Worm (Caenorhabditis elegans) whole organism, L1 larva: Measurements from ENCODE around the gene skr-6.

Experiments
- C04F5.9 ChIP-seq: sonication (generic microtip); optimal IDR thresholded peaks from 2 replicates; lab custom pipeline; 2016; ENCODE audit warnings: missing genetic modification characterization, missing compliant biosample characterization
- C34B4.2 ChIP-seq: sonication (generic microtip); optimal IDR thresholded peaks from 2 replicates; lab custom pipeline; 2017; ENCODE audit warnings: mild to moderate bottlenecking, missing genetic modification characterization, missing compliant biosample characterization
- Y116A8C.19 ChIP-seq: sonication (generic microtip); optimal IDR thresholded peaks from 2 replicates; lab custom pipeline; 2016; ENCODE audit warnings: missing compliant biosample characterization, missing genetic modification characterization, borderline replicate concordance
- ama-1 ChIP-seq: fragments of 150-350 bp; optimal IDR thresholded peaks from 2 replicates; lab custom pipeline; 2014
- blmp-1 ChIP-seq: fragments of 150-350 bp; optimal IDR thresholded peaks from 2 replicates; lab custom pipeline; 2014; ENCODE audit warnings: missing biosample characterization, missing genetic modification characterization
- ceh-63 ChIP-seq: fragments of 200-800 bp; sonication (Bioruptor generic); optimal IDR thresholded peaks from 2 replicates; lab custom pipeline; 2018; ENCODE audit warnings: mild to moderate bottlenecking, missing genetic modification characterization, missing compliant biosample characterization
- ceh-82 ChIP-seq, 3 experiments: fragments of 150-350 bp in 1 of 3; sonication (generic microtip) in 2 of 3; optimal IDR thresholded peaks; 2 replicates each; lab custom pipeline; 2014 to 2017; ENCODE audit warnings: missing biosample characterization in 3 of 3, missing genetic modification characterization in 3 of 3
- ceh-90 ChIP-seq: sonication (generic microtip); optimal IDR thresholded peaks from 2 replicates; lab custom pipeline; 2016; ENCODE audit warnings: missing genetic modification characterization, missing compliant biosample characterization
- dpl-1 ChIP-seq, 3 experiments: fragments of 150-350 bp in 2 of 3; sonication (generic microtip) in 1 of 3; optimal IDR thresholded peaks; 2 replicates each; lab custom pipeline; 2014 to 2017; ENCODE audit warnings: missing biosample characterization in 3 of 3, missing genetic modification characterization in 3 of 3, missing genetic modification reagents in 3 of 3
- dsc-1 ChIP-seq: sonication (generic microtip); optimal IDR thresholded peaks from 2 replicates; lab custom pipeline; 2016; ENCODE audit warnings: mild to moderate bottlenecking, missing genetic modification characterization, missing compliant biosample characterization
- efl-1 ChIP-seq, 4 experiments: fragments of 150-350 bp; optimal IDR thresholded peaks in 3 of 4; peaks in 1 of 4; 1 replicate in 1 of 4; 2 replicates in 3 of 4; lab custom pipeline; 2014; ENCODE audit warnings: missing biosample characterization in 2 of 4, missing genetic modification characterization in 2 of 4, missing genetic modification reagents in 2 of 4
- efl-3 ChIP-seq: fragments of 200-800 bp; sonication (Bioruptor generic); optimal IDR thresholded peaks from 2 replicates; lab custom pipeline; 2018; ENCODE audit warnings: mild to moderate bottlenecking, missing genetic modification characterization, missing compliant biosample characterization
- elt-2 ChIP-seq: sonication (generic microtip); optimal IDR thresholded peaks from 2 replicates; lab custom pipeline; 2016; ENCODE audit warnings: missing genetic modification characterization, mild to moderate bottlenecking, inconsistent platforms, missing compliant biosample characterization, missing genetic modification reagents
- elt-3 ChIP-seq, 6 experiments: fragments of 150-350 bp in 1 of 6; sonication (generic microtip); optimal IDR thresholded peaks; 2 replicates each; lab custom pipeline; 2017 to 2018; ENCODE audit warnings: missing biosample characterization in 6 of 6, missing genetic modification characterization in 6 of 6, inconsistent platforms in 1 of 6
- ets-5 ChIP-seq: fragments of 200-800 bp; sonication (Bioruptor generic); IDR thresholded peaks from 2 replicates; pipeline ENCODE4 v1.3.6; 2022; ENCODE audit warnings: missing genetic modification characterization, missing compliant biosample characterization
- fkh-4 ChIP-seq: sonication (generic microtip); optimal IDR thresholded peaks from 2 replicates; lab custom pipeline; 2016; ENCODE audit warnings: missing compliant biosample characterization, missing genetic modification characterization, borderline replicate concordance
- grh-1 ChIP-seq: fragments of 200-800 bp; sonication (Bioruptor generic); IDR thresholded peaks from 2 replicates; pipeline ENCODE4 v1.3.6; 2022; ENCODE audit warnings: missing genetic modification reagents, missing genetic modification characterization, missing compliant biosample characterization
- hpl-2 ChIP-seq: fragments of 150-350 bp; optimal IDR thresholded peaks from 2 replicates; lab custom pipeline; 2014; ENCODE audit warnings: missing biosample characterization, missing genetic modification reagents, missing genetic modification characterization
- irx-1 ChIP-seq: sonication (generic microtip); optimal IDR thresholded peaks from 2 replicates; lab custom pipeline; 2016; ENCODE audit warnings: missing genetic modification characterization, missing compliant biosample characterization
- lin-14 ChIP-seq: fragments of 200-800 bp; sonication (Bioruptor generic); optimal IDR thresholded peaks from 2 replicates; lab custom pipeline; 2018; ENCODE audit warnings: mild to moderate bottlenecking, missing genetic modification characterization, moderate library complexity, missing compliant biosample characterization
- lin-15B ChIP-seq: fragments of 150-350 bp; sonication (generic microtip); optimal IDR thresholded peaks from 3 replicates; lab custom pipeline; 2014; ENCODE audit warnings: missing biosample characterization, missing genetic modification characterization
- lin-35 ChIP-seq, 2 experiments: fragments of 150-350 bp; optimal IDR thresholded peaks; 2 replicates each; lab custom pipeline; 2014; ENCODE audit warnings: missing biosample characterization in 2 of 2, missing genetic modification characterization in 2 of 2, missing genetic modification reagents in 2 of 2
- lir-3 ChIP-seq: sonication (generic microtip); optimal IDR thresholded peaks from 2 replicates; lab custom pipeline; 2016; ENCODE audit warnings: mild to moderate bottlenecking, missing genetic modification characterization, moderate library complexity, missing compliant biosample characterization; ENCODE audit not compliant: poor library complexity
- lsy-2 ChIP-seq, 2 experiments: fragments of 150-350 bp; optimal IDR thresholded peaks; 2 replicates each; lab custom pipeline; 2014; ENCODE audit warnings: missing biosample characterization in 2 of 2, missing genetic modification characterization in 2 of 2
- mef-2 ChIP-seq: fragments of 150-350 bp; optimal IDR thresholded peaks from 2 replicates; lab custom pipeline; 2014; ENCODE audit warnings: missing biosample characterization, missing genetic modification characterization
- nhr-28 ChIP-seq: fragments of 150-350 bp; optimal IDR thresholded peaks from 2 replicates; lab custom pipeline; 2014; ENCODE audit warnings: missing biosample characterization, missing genetic modification characterization
- nhr-47 ChIP-seq: sonication (generic microtip); optimal IDR thresholded peaks from 2 replicates; lab custom pipeline; 2016; ENCODE audit warnings: mild to moderate bottlenecking, missing genetic modification characterization, moderate library complexity, missing compliant biosample characterization
- nhr-71 ChIP-seq: sonication (generic microtip); optimal IDR thresholded peaks from 2 replicates; lab custom pipeline; 2016; ENCODE audit warnings: mild to moderate bottlenecking, missing genetic modification characterization, moderate library complexity, missing compliant biosample characterization
- nhr-77 ChIP-seq: fragments of 150-350 bp; optimal IDR thresholded peaks from 2 replicates; lab custom pipeline; 2014; ENCODE audit warnings: missing biosample characterization, missing genetic modification characterization
- pag-3 ChIP-seq: sonication (generic microtip); optimal IDR thresholded peaks from 2 replicates; lab custom pipeline; 2017; ENCODE audit warnings: missing genetic modification characterization, mild to moderate bottlenecking, missing compliant biosample characterization, antibody characterized with exemption, borderline replicate concordance; ENCODE audit not compliant: insufficient read depth
- pqm-1 ChIP-seq: sonication (generic microtip); optimal IDR thresholded peaks from 3 replicates; lab custom pipeline; 2017; ENCODE audit warnings: missing biosample characterization, missing genetic modification characterization
- rnt-1 ChIP-seq: sonication (generic microtip); optimal IDR thresholded peaks from 2 replicates; lab custom pipeline; 2016; ENCODE audit warnings: mild to moderate bottlenecking, missing genetic modification characterization, moderate library complexity, missing compliant biosample characterization
- snpc-4 ChIP-seq: fragments of 150-350 bp; optimal IDR thresholded peaks from 2 replicates; lab custom pipeline; 2014; ENCODE audit warnings: missing biosample characterization, missing genetic modification characterization
- swsn-7 ChIP-seq: sonication (generic microtip); optimal IDR thresholded peaks from 2 replicates; lab custom pipeline; 2016; ENCODE audit warnings: missing genetic modification characterization, missing compliant biosample characterization
- tbx-2 ChIP-seq: sonication (generic microtip); optimal IDR thresholded peaks from 2 replicates; lab custom pipeline; 2016; ENCODE audit warnings: missing genetic modification characterization, missing compliant biosample characterization
- tlp-1 ChIP-seq: fragments of 150-350 bp; optimal IDR thresholded peaks from 2 replicates; lab custom pipeline; 2014; ENCODE audit warnings: missing biosample characterization, missing genetic modification characterization
- unc-30 ChIP-seq: sonication (generic microtip); optimal IDR thresholded peaks from 2 replicates; lab custom pipeline; 2017; ENCODE audit warnings: missing biosample characterization, missing genetic modification characterization
- unc-62 ChIP-seq: fragments of 150-350 bp; optimal IDR thresholded peaks from 2 replicates; lab custom pipeline; 2014; ENCODE audit warnings: missing biosample characterization, missing genetic modification reagents, missing genetic modification characterization
- unc-98 ChIP-seq: fragments of 200-800 bp; sonication (Bioruptor generic); IDR thresholded peaks from 2 replicates; pipeline ENCODE4 v1.3.6; 2022; ENCODE audit warnings: missing genetic modification characterization, missing compliant biosample characterization
- ztf-4 ChIP-seq: fragments of 150-350 bp; optimal IDR thresholded peaks from 2 replicates; lab custom pipeline; 2014; ENCODE audit warnings: missing biosample characterization, missing genetic modification characterization

skr-6 gene

ce11 chrV:18252239-18252638 is 17.5 kb downstream of the skr-6 start, which contains the start of gene R10E8.1:
Gene R10E8.1 (minus strand): TSS chrV:18252416.
- TF ChIP-seq elt-2 (peak; percentile 18), lin-14 (GFP tag; lab: Kevin White, UChicago) (no peak)

- TF ChIP-seq fkh-4 (no peak), elt-3 (tag; optimal IDR thresholded peaks at IDR 0.05; lab: Kevin White, UChicago) (no peak), pqm-1 (tag; lab: Kevin White, UChicago) (peak; percentile 9), nhr-71 (no peak), tlp-1 (tag; lab: Kevin White, UChicago) (peak; percentile 8), nhr-47 (tag; lab: Kevin White, UChicago) (no peak), ama-1 (lab: Kevin White, UChicago) (no peak), lin-14 (GFP tag; lab: Kevin White, UChicago) (peak; percentile 4), ztf-4 (no peak), mef-2 (tag; lab: Kevin White, UChicago) (no peak), elt-2 (peak; percentile 92)
These were observed 23.7 kb downstream of the skr-6 start for ce11 chrV:18246077-18246476.

- no peak for TF ChIP-seq snpc-4 (tag; lab: Kevin White, UChicago)
- TF ChIP-seq C04F5.9 (tag; lab: Kevin White, UChicago) = no peak
- no peak for TF ChIP-seq rnt-1
- TF ChIP-seq swsn-7 (tag; lab: Kevin White, UChicago) = no peak
- no peak for TF ChIP-seq Y116A8C.19 (tag; lab: Kevin White, UChicago)
- TF ChIP-seq elt-2 = peak; percentile 49
- TF ChIP-seq lir-3 = no peak
- TF ChIP-seq dpl-1 (GFP tag; optimal IDR thresholded peaks at IDR 0.05; lab: Kevin White, UChicago) = no peak
These were observed 25.4 kb downstream of the skr-6 start for ce11 chrV:18244408-18244807.

ce11 chrV:18243227-18243626 is 26.6 kb downstream of the skr-6 start:
- TF ChIP-seq tbx-2 (tag; lab: Kevin White, UChicago) (no peak), ceh-63 (GFP tag; lab: Kevin White, UChicago) (no peak), unc-98 (GFP tag; lab: Robert Waterston, UW) (no peak), nhr-28 (tag; lab: Kevin White, UChicago) (no peak), blmp-1 (tag; lab: Kevin White, UChicago) (no peak), hpl-2 (GFP tag; lab: Kevin White, UChicago) (no peak), lir-3 (no peak), ceh-90 (no peak), dsc-1 (tag; lab: Kevin White, UChicago) (no peak), irx-1 (no peak), unc-62 (GFP tag; lab: Kevin White, UChicago) (no peak), efl-3 (no peak)

- TF ChIP-seq ets-5 (GFP tag; lab: Robert Waterston, UW) (no peak), dsc-1 (tag; lab: Kevin White, UChicago) (no peak), ceh-90 (no peak), C34B4.2 (tag; lab: Kevin White, UChicago) (no peak), grh-1 (GFP tag; lab: Robert Waterston, UW) (no peak), ceh-82 (tag; optimal IDR thresholded peaks at IDR 0.05; lab: Kevin White, UChicago) (no peak), dpl-1 (GFP tag; optimal IDR thresholded peaks at IDR 0.05; lab: Kevin White, UChicago) (peak in 1 of 3 experiments; percentile 2), efl-1 (optimal IDR thresholded peaks at IDR 0.05; lab: Kevin White, UChicago) (no peak), efl-1 (GFP tag; optimal IDR thresholded peaks at IDR 0.05 in 1 of 2; lab: Kevin White, UChicago) (peak in 1 of 2 experiments; percentile 82), lin-15B (tag; lab: Kevin White, UChicago) (no peak), lsy-2 (tag; optimal IDR thresholded peaks at IDR 0.05; lab: Kevin White, UChicago) (peak in 1 of 2 experiments; percentile 32), pag-3 (no peak), nhr-77 (tag; lab: Kevin White, UChicago) (no peak), elt-2 (peak; percentile 81), lin-35 (GFP tag; optimal IDR thresholded peaks at IDR 0.05; lab: Kevin White, UChicago) (peak in 1 of 2 experiments; percentile 30), unc-30 (no peak), ceh-63 (GFP tag; lab: Kevin White, UChicago) (no peak)
These were observed 28.5 kb downstream of the skr-6 start, which contains the start of gene R10E8.8 for ce11 chrV:18241328-18241727. Gene R10E8.8 (minus strand): TSS chrV:18241670.
